Worm (Caenorhabditis elegans) whole organism, early embryonic: ENCODE measurements around the gene srh-17.

Experiments
- B0310.2 ChIP-seq: sonication (generic microtip); optimal IDR thresholded peaks from 2 replicates; lab custom pipeline; 2016; ENCODE audit warnings: mild to moderate bottlenecking, missing genetic modification characterization, missing compliant biosample characterization
- F13C5.2 ChIP-seq: sonication (generic microtip); optimal IDR thresholded peaks from 2 replicates; lab custom pipeline; 2017; ENCODE audit warnings: mild to moderate bottlenecking, missing genetic modification characterization, inconsistent platforms, missing compliant biosample characterization
- aly-1 ChIP-seq: sonication (generic microtip); optimal IDR thresholded peaks from 2 replicates; lab custom pipeline; 2016; ENCODE audit warnings: missing genetic modification characterization, missing compliant biosample characterization
- ama-1 ChIP-seq: fragments of 150-350 bp; optimal IDR thresholded peaks from 2 replicates; lab custom pipeline; 2014
- ceh-13 ChIP-seq: fragments of 200-800 bp; sonication (Bioruptor generic); optimal IDR thresholded peaks from 2 replicates; lab custom pipeline; 2018; ENCODE audit warnings: mild to moderate bottlenecking, missing genetic modification characterization, missing compliant biosample characterization
- ceh-36 ChIP-seq: sonication (generic microtip); optimal IDR thresholded peaks from 2 replicates; lab custom pipeline; 2016; ENCODE audit warnings: missing genetic modification characterization, inconsistent platforms, missing compliant biosample characterization
- ets-7 ChIP-seq: sonication (generic microtip); optimal IDR thresholded peaks from 2 replicates; lab custom pipeline; 2016; ENCODE audit warnings: missing genotype, missing genetic modification characterization, missing compliant biosample characterization
- flt-1 ChIP-seq: fragments of 200-800 bp; sonication (Bioruptor generic); IDR thresholded peaks from 2 replicates; pipeline ENCODE4 v1.3.6; 2022; ENCODE audit warnings: missing genetic modification characterization, missing compliant biosample characterization
- hmbx-1 ChIP-seq: sonication (generic microtip); optimal IDR thresholded peaks from 2 replicates; lab custom pipeline; 2016; ENCODE audit warnings: mild to moderate bottlenecking, missing genetic modification characterization, missing compliant biosample characterization
- hmg-4 ChIP-seq: fragments of 200-800 bp; sonication (Bioruptor generic); optimal IDR thresholded peaks from 2 replicates; lab custom pipeline; 2018; ENCODE audit warnings: mild to moderate bottlenecking, missing genetic modification characterization, missing compliant biosample characterization
- hnd-1 ChIP-seq: sonication (generic microtip); optimal IDR thresholded peaks from 2 replicates; lab custom pipeline; 2016; ENCODE audit warnings: missing genetic modification characterization, missing compliant biosample characterization
- pes-1 ChIP-seq: fragments of 200-800 bp; sonication (Bioruptor generic); IDR thresholded peaks from 2 replicates; pipeline ENCODE4 v1.3.6; 2022; ENCODE audit warnings: missing genetic modification reagents, missing genetic modification characterization, missing compliant biosample characterization
- scrt-1 ChIP-seq: fragments of 200-800 bp; sonication (Bioruptor generic); IDR thresholded peaks from 2 replicates; pipeline ENCODE4 v1.3.6; 2022; ENCODE audit warnings: missing genetic modification characterization, missing compliant biosample characterization
- sea-1 ChIP-seq: fragments of 200-800 bp; sonication (Bioruptor generic); conservative IDR thresholded peaks from 2 replicates; pipeline ENCODE4 v1.3.6; 2022; ENCODE audit warnings: missing genetic modification characterization, missing compliant biosample characterization
- tbx-11 ChIP-seq: fragments of 200-800 bp; sonication (Bioruptor generic); IDR thresholded peaks from 2 replicates; pipeline ENCODE4 v1.3.6; 2022; ENCODE audit warnings: missing genetic modification characterization, missing compliant biosample characterization
- tbx-37 ChIP-seq: fragments of 200-800 bp; sonication (Bioruptor generic); conservative IDR thresholded peaks from 2 replicates; pipeline ENCODE4 v1.3.6; 2022; ENCODE audit warnings: missing genetic modification reagents, missing genetic modification characterization, missing compliant biosample characterization
- tra-4 ChIP-seq: sonication (generic microtip); optimal IDR thresholded peaks from 2 replicates; lab custom pipeline; 2017; ENCODE audit warnings: missing genetic modification characterization, missing compliant biosample characterization

srh-17 gene

ce11 chrV:14625662-14626061 is 35.4 kb upstream of the srh-17 start:
- TF ChIP-seq flt-1 (GFP tag; lab: Robert Waterston, UW) (no peak), tbx-11 (GFP tag; lab: Robert Waterston, UW) (no peak), tra-4 (no peak), pes-1 (GFP tag; lab: Robert Waterston, UW) (no peak), aly-1 (tag; lab: Kevin White, UChicago) (no peak), B0310.2 (tag; lab: Kevin White, UChicago) (no peak), hmg-4 (GFP tag; lab: Kevin White, UChicago) (no peak), ama-1 (lab: Kevin White, UChicago) (no peak), sea-1 (GFP tag; lab: Robert Waterston, UW) (no peak)

DNA sequence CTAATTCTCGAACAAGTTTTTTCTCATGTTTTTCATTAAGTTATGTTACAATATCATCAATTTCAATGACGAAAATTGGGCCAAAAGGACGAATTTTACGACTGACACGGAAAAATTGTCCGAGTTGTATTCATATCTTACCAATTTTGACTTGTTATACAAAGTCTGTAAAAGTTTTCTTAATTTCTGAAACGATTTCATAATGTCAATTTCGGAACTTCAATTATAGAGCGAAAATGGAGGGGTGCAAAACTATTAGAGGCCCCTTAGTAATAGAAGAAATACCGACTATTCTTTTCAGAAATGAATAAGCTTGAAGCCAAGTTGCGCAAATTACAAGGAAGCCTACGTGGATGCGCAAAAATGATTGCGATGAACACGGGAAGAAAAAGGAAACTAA is 29.5 kb upstream of the srh-17 start, which contains the start of gene F43D2.3:
Gene F43D2.3, plus strand, starts transcription at position 301 of the 400 bp plus-strand sequence.
- TF ChIP-seq tbx-37 (GFP tag; lab: Robert Waterston, UW) (no peak), flt-1 (GFP tag; lab: Robert Waterston, UW) (no peak), hnd-1 (tag; lab: Kevin White, UChicago) (no peak), F13C5.2 (tag; lab: Kevin White, UChicago) (no peak), scrt-1 (GFP tag; lab: Robert Waterston, UW) (no peak), ama-1 (lab: Kevin White, UChicago) (no peak), tbx-11 (GFP tag; lab: Robert Waterston, UW) (no peak)

DNA sequence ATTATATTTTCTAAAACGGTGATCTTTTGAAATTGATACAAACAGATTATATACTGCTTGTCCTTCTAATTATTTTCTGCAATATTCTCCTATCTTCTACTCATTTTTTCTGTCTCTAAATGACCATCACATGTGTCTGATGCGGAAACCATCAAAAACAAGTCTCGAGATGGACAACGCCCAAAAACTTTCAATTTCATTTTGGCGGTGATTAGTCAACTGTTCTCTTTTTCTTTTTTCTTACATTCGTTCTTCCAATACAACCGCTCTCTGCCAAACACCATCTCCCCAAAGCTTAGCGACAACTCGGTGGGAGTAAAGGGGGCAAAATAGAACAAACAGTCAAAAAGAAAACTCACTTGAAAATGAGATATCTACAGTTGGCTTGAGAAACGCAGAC is 27.8 kb upstream of the srh-17 start:
- TF ChIP-seq tbx-11 (GFP tag; lab: Robert Waterston, UW) (no peak), hnd-1 (tag; lab: Kevin White, UChicago) (no peak), ceh-13 (GFP tag; lab: Kevin White, UChicago) (no peak), tra-4 (no peak), ceh-36 (tag; lab: Kevin White, UChicago) (no peak), tbx-37 (GFP tag; lab: Robert Waterston, UW) (no peak), F13C5.2 (tag; lab: Kevin White, UChicago) (no peak)

ce11 chrV:14635119-14635518 is 26.0 kb upstream of the srh-17 start, which contains the start of gene F43D2.6:
Gene F43D2.6, minus strand, starts transcription at chrV:14635180.
- TF ChIP-seq hmbx-1 (tag; lab: Kevin White, UChicago) (no peak), hnd-1 (tag; lab: Kevin White, UChicago) (no peak), ceh-36 (tag; lab: Kevin White, UChicago) (no peak), tbx-37 (GFP tag; lab: Robert Waterston, UW) (no peak)

- TF ChIP-seq aly-1 (tag; lab: Kevin White, UChicago) = no peak
- no peak for TF ChIP-seq ceh-13 (GFP tag; lab: Kevin White, UChicago)
- no peak for TF ChIP-seq B0310.2 (tag; lab: Kevin White, UChicago)
- no peak for TF ChIP-seq pes-1 (GFP tag; lab: Robert Waterston, UW)
- TF ChIP-seq ceh-36 (tag; lab: Kevin White, UChicago) = no peak
- no peak for TF ChIP-seq tra-4
- no peak for TF ChIP-seq sea-1 (GFP tag; lab: Robert Waterston, UW)
- TF ChIP-seq hnd-1 (tag; lab: Kevin White, UChicago) = no peak
- TF ChIP-seq scrt-1 (GFP tag; lab: Robert Waterston, UW) = no peak
- TF ChIP-seq flt-1 (GFP tag; lab: Robert Waterston, UW) = no peak
- TF ChIP-seq tbx-11 (GFP tag; lab: Robert Waterston, UW) = no peak
- no peak for TF ChIP-seq tbx-37 (GFP tag; lab: Robert Waterston, UW)
These were observed 23.0 kb upstream of the srh-17 start for ce11 chrV:14638075-14638474.

DNA sequence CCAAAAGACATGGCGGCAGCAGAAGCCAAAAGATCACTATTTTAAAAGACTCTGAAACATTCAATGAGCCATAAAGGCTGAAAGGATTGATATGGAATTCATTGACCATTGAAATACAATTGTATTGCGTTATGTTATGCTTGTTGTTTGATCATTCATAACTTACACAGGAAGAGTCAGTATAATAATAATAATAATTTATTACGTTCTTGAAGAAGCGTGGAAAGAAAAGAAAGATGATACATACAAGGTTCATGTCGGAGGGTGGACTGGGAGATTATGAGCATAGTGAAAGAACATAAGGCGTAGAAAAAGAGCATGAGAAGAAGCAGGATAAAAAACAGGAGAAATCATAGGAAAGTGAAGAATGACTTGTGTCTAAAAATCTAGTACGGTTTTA is 21.0 kb upstream of the srh-17 start, which contains the start of gene F43D2.7:
Gene F43D2.7, minus strand, starts transcription at position 101 of the 400 bp plus-strand sequence.
- no peak for TF ChIP-seq ama-1 (lab: Kevin White, UChicago)

- no peak for TF ChIP-seq aly-1 (tag; lab: Kevin White, UChicago)
- TF ChIP-seq pes-1 (GFP tag; lab: Robert Waterston, UW) = no peak
- TF ChIP-seq B0310.2 (tag; lab: Kevin White, UChicago) = no peak
- TF ChIP-seq tbx-37 (GFP tag; lab: Robert Waterston, UW) = no peak
- no peak for TF ChIP-seq tbx-11 (GFP tag; lab: Robert Waterston, UW)
- no peak for TF ChIP-seq sea-1 (GFP tag; lab: Robert Waterston, UW)
- no peak for TF ChIP-seq ceh-13 (GFP tag; lab: Kevin White, UChicago)
- TF ChIP-seq hmbx-1 (tag; lab: Kevin White, UChicago) = no peak
- no peak for TF ChIP-seq ceh-36 (tag; lab: Kevin White, UChicago)
- TF ChIP-seq flt-1 (GFP tag; lab: Robert Waterston, UW) = no peak
- TF ChIP-seq ama-1 (lab: Kevin White, UChicago) = no peak
- TF ChIP-seq ets-7 = no peak
- TF ChIP-seq F13C5.2 (tag; lab: Kevin White, UChicago) = no peak
- TF ChIP-seq hnd-1 (tag; lab: Kevin White, UChicago) = no peak
- TF ChIP-seq tra-4 = no peak
- no peak for TF ChIP-seq hmg-4 (GFP tag; lab: Kevin White, UChicago)
- TF ChIP-seq scrt-1 (GFP tag; lab: Robert Waterston, UW) = no peak
These were observed 20.3 kb upstream of the srh-17 start, which contains the start of gene C54G10.1 for ce11 chrV:14640769-14641168. Gene C54G10.1, plus strand, starts transcription at chrV:14641101.

DNA sequence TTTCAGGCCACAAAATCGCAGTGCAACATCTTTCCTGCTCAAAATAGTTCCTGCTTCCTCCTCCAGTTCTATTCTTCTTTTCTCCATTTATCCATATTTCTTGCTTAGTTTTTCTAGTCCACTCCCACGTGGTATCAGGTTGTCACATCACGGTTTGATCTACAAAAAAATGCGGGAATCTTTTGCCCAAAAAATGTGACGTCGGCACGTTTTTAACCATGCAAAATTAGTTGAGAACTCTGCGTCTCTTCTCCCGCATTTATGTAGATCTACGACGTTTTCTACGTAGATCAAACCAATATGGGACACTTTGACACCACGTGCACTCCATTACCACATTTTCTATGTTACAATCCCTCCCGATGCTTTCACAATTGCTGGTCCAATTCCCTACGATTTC is 19.1 kb upstream of the srh-17 start:
- TF ChIP-seq ceh-13 (GFP tag; lab: Kevin White, UChicago) (no peak), tra-4 (no peak), ceh-36 (tag; lab: Kevin White, UChicago) (no peak), tbx-37 (GFP tag; lab: Robert Waterston, UW) (no peak), sea-1 (GFP tag; lab: Robert Waterston, UW) (no peak), tbx-11 (GFP tag; lab: Robert Waterston, UW) (no peak), hmg-4 (GFP tag; lab: Kevin White, UChicago) (no peak), ama-1 (lab: Kevin White, UChicago) (no peak), scrt-1 (GFP tag; lab: Robert Waterston, UW) (no peak), hnd-1 (tag; lab: Kevin White, UChicago) (no peak), hmbx-1 (tag; lab: Kevin White, UChicago) (no peak), aly-1 (tag; lab: Kevin White, UChicago) (no peak), pes-1 (GFP tag; lab: Robert Waterston, UW) (no peak), ets-7 (no peak), flt-1 (GFP tag; lab: Robert Waterston, UW) (no peak), B0310.2 (tag; lab: Kevin White, UChicago) (no peak), F13C5.2 (tag; lab: Kevin White, UChicago) (no peak)
